Worm (Caenorhabditis elegans) whole organism, L4/young adult: ENCODE measurements around the gene crb-1.

Experiments
- W03F9.2 ChIP-seq: fragments of 150-350 bp; optimal IDR thresholded peaks from 2 replicates; lab custom pipeline; 2014; ENCODE audit warnings: missing biosample characterization, missing genetic modification characterization
- dao-5 ChIP-seq: sonication (generic microtip); optimal IDR thresholded peaks from 2 replicates; lab custom pipeline; 2016; ENCODE audit warnings: missing genotype, missing genetic modification characterization, moderate library complexity, missing compliant biosample characterization
- him-1 ChIP-seq: sonication (generic microtip); optimal IDR thresholded peaks from 2 replicates; lab custom pipeline; 2016; ENCODE audit warnings: missing genotype, missing genetic modification reagents, missing genetic modification characterization, missing compliant biosample characterization

DNA sequence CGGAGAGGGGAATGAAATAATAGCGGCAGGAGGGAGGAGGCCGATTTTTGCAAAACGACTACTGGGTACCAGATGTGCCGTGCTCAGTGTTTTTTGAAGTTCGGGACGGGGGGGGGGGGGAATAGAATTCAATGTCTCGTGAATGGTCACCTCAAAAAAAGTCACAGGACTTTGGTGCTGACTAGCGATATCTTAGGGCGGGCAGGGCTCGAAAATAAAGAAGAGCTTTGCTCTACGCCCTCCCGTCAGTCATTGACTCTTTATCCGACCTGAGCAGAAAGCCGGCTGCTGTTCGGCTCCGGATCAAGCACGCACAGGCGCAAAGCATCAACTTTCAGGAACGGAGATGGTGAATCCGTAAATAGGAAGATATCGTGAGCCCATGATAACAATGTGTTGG is 23.3 kb downstream of the crb-1 start:
- TF ChIP-seq W03F9.2 (no peak), him-1 (tag; lab: Kevin White, UChicago) (no peak), dao-5 (tag; lab: Kevin White, UChicago) (no peak)
